Fruit fly (Drosophila melanogaster) whole organism, embryonic: ENCODE data around the gene CG13454.

ENCODE experiments used
- ATbp ChIP-seq: fragments of 200-800 bp; sonication (Bioruptor generic); optimal IDR thresholded peaks from 2 replicates; lab custom pipeline; 2017; ENCODE audit warnings: missing biosample characterization, mild to moderate bottlenecking, missing genetic modification characterization, missing genetic modification reagents
- CG11093 ChIP-seq: fragments of 200-800 bp; sonication (Bioruptor generic); IDR thresholded peaks from 3 replicates; pipeline ENCODE4 v1.3.6; 2022; ENCODE audit warnings: missing biosample characterization, missing genetic modification characterization
- CG11247 ChIP-seq: fragments of 200-800 bp; sonication (Bioruptor generic); IDR thresholded peaks from 2 replicates; pipeline ENCODE4 v1.3.6; 2022; ENCODE audit warnings: missing biosample characterization, missing genetic modification characterization
- CG12391 ChIP-seq: fragments of 200-800 bp; sonication (Bioruptor generic); optimal IDR thresholded peaks from 3 replicates; lab custom pipeline; 2018; ENCODE audit warnings: missing biosample characterization, mild to moderate bottlenecking, missing genetic modification characterization, moderate library complexity
- CG12659 ChIP-seq: fragments of 200-800 bp; sonication (Bioruptor generic); optimal IDR thresholded peaks from 3 replicates; lab custom pipeline; 2017; ENCODE audit warnings: mild to moderate bottlenecking, missing biosample characterization, missing genetic modification reagents, missing genetic modification characterization
- CG14014 ChIP-seq: fragments of 200-800 bp; sonication (Bioruptor generic); IDR thresholded peaks from 2 replicates; pipeline ENCODE4 v1.3.6; 2022; ENCODE audit warnings: missing biosample characterization, missing genetic modification characterization
- CG15514 ChIP-seq: fragments of 200-800 bp; sonication (Bioruptor generic); optimal IDR thresholded peaks from 3 replicates; lab custom pipeline; 2017; ENCODE audit warnings: missing biosample characterization, missing genetic modification characterization, mild to moderate bottlenecking, moderate library complexity, missing genetic modification reagents
- CG16779 ChIP-seq: fragments of 200-800 bp; sonication (Bioruptor generic); IDR thresholded peaks from 2 replicates; pipeline ENCODE4 v1.3.6; 2022; ENCODE audit warnings: missing biosample characterization, missing genetic modification characterization
- CG17612 ChIP-seq: fragments of 200-800 bp; sonication (Bioruptor generic); IDR thresholded peaks from 2 replicates; pipeline ENCODE4 v1.3.6; 2022; ENCODE audit warnings: missing biosample characterization, missing genetic modification characterization
- CG17802 ChIP-seq: fragments of 200-800 bp; sonication (Bioruptor generic); optimal IDR thresholded peaks from 2 replicates; lab custom pipeline; 2018; ENCODE audit warnings: missing biosample characterization, mild to moderate bottlenecking, missing genetic modification characterization, moderate library complexity
- CG17829 ChIP-seq: fragments of 200-800 bp; optimal IDR thresholded peaks from 2 replicates; lab custom pipeline; 2019; ENCODE audit warnings: missing biosample characterization, mild to moderate bottlenecking, missing genetic modification characterization, moderate library complexity
- CG30403 ChIP-seq: fragments of 200-800 bp; sonication (Bioruptor generic); optimal IDR thresholded peaks from 3 replicates; lab custom pipeline; 2016; ENCODE audit warnings: missing biosample characterization, missing genetic modification characterization
- CG3065 ChIP-seq: fragments of 200-800 bp; sonication (Bioruptor generic); optimal IDR thresholded peaks from 2 replicates; lab custom pipeline; 2016; ENCODE audit warnings: missing biosample characterization, missing genetic modification characterization
- CG34422 ChIP-seq: fragments of 200-800 bp; sonication (Bioruptor generic); IDR thresholded peaks from 3 replicates; pipeline ENCODE4 v1.3.6; 2022; ENCODE audit warnings: missing biosample characterization, missing genetic modification characterization
- CG3847 ChIP-seq: fragments of 200-800 bp; sonication (Bioruptor generic); IDR thresholded peaks from 2 replicates; pipeline ENCODE4 v1.3.6; 2022; ENCODE audit warnings: missing biosample characterization, missing genetic modification characterization
- CG4730 ChIP-seq: fragments of 200-800 bp; sonication (Bioruptor generic); IDR thresholded peaks from 2 replicates; pipeline ENCODE4 v1.3.6; 2022; ENCODE audit warnings: missing biosample characterization, missing genetic modification characterization
- CG4854 ChIP-seq: fragments of 200-800 bp; sonication (Bioruptor generic); optimal IDR thresholded peaks from 2 replicates; lab custom pipeline; 2016; ENCODE audit warnings: missing biosample characterization, missing genetic modification characterization, inconsistent platforms
- CG7745 ChIP-seq: fragments of 200-800 bp; sonication (Bioruptor generic); optimal IDR thresholded peaks from 2 replicates; lab custom pipeline; 2018; ENCODE audit warnings: missing biosample characterization, mild to moderate bottlenecking, missing genetic modification characterization, moderate library complexity
- CG8281 ChIP-seq: fragments of 200-800 bp; sonication (Bioruptor generic); optimal IDR thresholded peaks from 2 replicates; lab custom pipeline; 2018; ENCODE audit warnings: missing biosample characterization, mild to moderate bottlenecking, missing genetic modification characterization, moderate library complexity
- CG9215 ChIP-seq: fragments of 200-800 bp; sonication (Bioruptor generic); IDR thresholded peaks from 2 replicates; pipeline ENCODE4 v1.3.6; 2022; ENCODE audit warnings: missing biosample characterization, missing genetic modification characterization
- CG9727 ChIP-seq: fragments of 200-800 bp; sonication (Bioruptor generic); optimal IDR thresholded peaks from 3 replicates; lab custom pipeline; 2017; ENCODE audit warnings: missing biosample characterization, mild to moderate bottlenecking, missing genetic modification characterization
- CG9817 ChIP-seq: fragments of 200-800 bp; sonication (Bioruptor generic); optimal IDR thresholded peaks from 2 replicates; lab custom pipeline; 2018; ENCODE audit warnings: missing biosample characterization, mild to moderate bottlenecking, missing genetic modification characterization, moderate library complexity
- CrebB ChIP-seq: fragments of 200-800 bp; sonication (Bioruptor generic); optimal IDR thresholded peaks from 3 replicates; lab custom pipeline; 2018; ENCODE audit warnings: missing biosample characterization, mild to moderate bottlenecking, missing genetic modification characterization
- HHEX ChIP-seq: fragments of 200-800 bp; sonication (Bioruptor generic); optimal IDR thresholded peaks from 3 replicates; lab custom pipeline; 2017; ENCODE audit warnings: missing biosample characterization, mild to moderate bottlenecking, missing genetic modification characterization, missing genetic modification reagents
- HLH3B ChIP-seq: fragments of 200-800 bp; sonication (Bioruptor generic); IDR thresholded peaks from 2 replicates; pipeline ENCODE4 v1.3.6; 2022; ENCODE audit warnings: missing biosample characterization, missing genetic modification characterization
- HmgD ChIP-seq: fragments of 200-800 bp; sonication (Bioruptor generic); optimal IDR thresholded peaks from 3 replicates; lab custom pipeline; 2016; ENCODE audit warnings: missing biosample characterization, missing genetic modification characterization
- Hr51 ChIP-seq, 2 experiments: fragments of 200-800 bp; sonication (Bioruptor generic); optimal IDR thresholded peaks; 2 replicates in 1 of 2; 3 replicates in 1 of 2; lab custom pipeline; 2016 to 2018; ENCODE audit warnings: missing biosample characterization in 2 of 2, missing genetic modification characterization in 2 of 2, mild to moderate bottlenecking in 1 of 2, moderate library complexity in 1 of 2
- Kr ChIP-seq: fragments of 200-800 bp; sonication (Bioruptor generic); optimal IDR thresholded peaks from 2 replicates; lab custom pipeline; 2017; ENCODE audit warnings: missing biosample characterization, mild to moderate bottlenecking, missing genetic modification characterization
- Mad ChIP-seq: fragments of 200-800 bp; sonication (Bioruptor generic); optimal IDR thresholded peaks from 2 replicates; lab custom pipeline; 2016; ENCODE audit warnings: missing biosample characterization, missing genetic modification characterization
- Med ChIP-seq: fragments of 200-800 bp; sonication (Bioruptor generic); peaks from one replicate; lab custom pipeline; 2016; ENCODE audit warnings: missing biosample characterization, missing genetic modification characterization, mild to moderate bottlenecking, inconsistent platforms, moderate library complexity
- Mrtf ChIP-seq: fragments of 200-800 bp; sonication (Bioruptor generic); IDR thresholded peaks from 3 replicates; pipeline ENCODE4 v1.3.6; 2022; ENCODE audit warnings: missing biosample characterization, missing genetic modification characterization
- Six4 ChIP-seq: fragments of 200-800 bp; sonication (Bioruptor generic); optimal IDR thresholded peaks from 2 replicates; lab custom pipeline; 2016; ENCODE audit warnings: missing biosample characterization, missing genetic modification characterization
- TFAM ChIP-seq: fragments of 200-800 bp; sonication (Bioruptor generic); optimal IDR thresholded peaks from 2 replicates; lab custom pipeline; 2017; ENCODE audit warnings: missing biosample characterization, missing genetic modification characterization, inconsistent platforms
- Trl ChIP-seq, 3 experiments: fragments of >200 bp in 2 of 3; fragments of 200-800 bp in 1 of 3; sonication (Bioruptor generic) in 1 of 3; optimal IDR thresholded peaks; 2 replicates in 1 of 3; 3 replicates in 2 of 3; lab custom pipeline; 2016 to 2017; ENCODE audit warnings: missing biosample characterization in 1 of 3, missing genetic modification characterization in 1 of 3
- Usf ChIP-seq: fragments of 200-800 bp; sonication (Bioruptor generic); optimal IDR thresholded peaks from 2 replicates; lab custom pipeline; 2017; ENCODE audit warnings: missing genotype, missing biosample characterization, missing genetic modification characterization
- YL-1 ChIP-seq: fragments of 200-800 bp; sonication (Bioruptor generic); optimal IDR thresholded peaks from 3 replicates; lab custom pipeline; 2017; ENCODE audit warnings: missing biosample characterization, mild to moderate bottlenecking, missing genetic modification characterization
- ara ChIP-seq: fragments of 200-800 bp; sonication (Bioruptor generic); IDR thresholded peaks from 2 replicates; pipeline ENCODE4 v1.3.6; 2022; ENCODE audit warnings: missing biosample characterization, missing genetic modification characterization
- bbx ChIP-seq: fragments of 200-800 bp; sonication (Bioruptor generic); IDR thresholded peaks from 2 replicates; pipeline ENCODE4 v1.3.6; 2022; ENCODE audit warnings: missing biosample characterization, missing genetic modification characterization; ENCODE audit not compliant: partially characterized antibody
- ci ChIP-seq: fragments of 200-800 bp; sonication (Bioruptor generic); IDR thresholded peaks from 3 replicates; pipeline ENCODE4 v1.3.6; 2022; ENCODE audit warnings: missing biosample characterization, missing genetic modification characterization
- dmrt99B ChIP-seq: fragments of 200-800 bp; sonication (Bioruptor generic); optimal IDR thresholded peaks from 2 replicates; lab custom pipeline; 2018; ENCODE audit warnings: missing biosample characterization, mild to moderate bottlenecking, missing genetic modification characterization, moderate library complexity
- fd3F ChIP-seq: fragments of 200-800 bp; sonication (Bioruptor generic); optimal IDR thresholded peaks from 2 replicates; lab custom pipeline; 2018; ENCODE audit warnings: missing biosample characterization, mild to moderate bottlenecking, missing genetic modification characterization, moderate library complexity
- ftz-f1 ChIP-seq: fragments of 200-800 bp; sonication (Bioruptor generic); optimal IDR thresholded peaks from 2 replicates; lab custom pipeline; 2016; ENCODE audit warnings: missing biosample characterization, missing genetic modification characterization
- gro ChIP-seq: fragments of 200-800 bp; sonication (Bioruptor generic); optimal IDR thresholded peaks from 2 replicates; lab custom pipeline; 2016; ENCODE audit warnings: missing biosample characterization, missing genetic modification characterization
- ham ChIP-seq: fragments of 200-800 bp; sonication (Bioruptor generic); IDR thresholded peaks from 2 replicates; pipeline ENCODE4 v1.3.6; 2022; ENCODE audit warnings: missing biosample characterization, missing genetic modification characterization
- jing ChIP-seq: fragments of 200-800 bp; sonication (Bioruptor generic); optimal IDR thresholded peaks from 2 replicates; lab custom pipeline; 2018; ENCODE audit warnings: missing biosample characterization, mild to moderate bottlenecking, missing genetic modification characterization
- jumu ChIP-seq: fragments of 200-800 bp; sonication (Bioruptor generic); optimal IDR thresholded peaks from 3 replicates; lab custom pipeline; 2016; ENCODE audit warnings: missing biosample characterization, missing genetic modification characterization
- kni ChIP-seq: fragments of 200-800 bp; sonication (Bioruptor generic); optimal IDR thresholded peaks from 3 replicates; lab custom pipeline; 2017; ENCODE audit warnings: mild to moderate bottlenecking, missing biosample characterization, missing genetic modification reagents, missing genetic modification characterization
- mirr ChIP-seq: fragments of 200-800 bp; sonication (Bioruptor generic); optimal IDR thresholded peaks from 3 replicates; lab custom pipeline; 2018; ENCODE audit warnings: missing biosample characterization, mild to moderate bottlenecking, missing genetic modification characterization
- otp ChIP-seq: fragments of 200-800 bp; sonication (Bioruptor generic); IDR thresholded peaks from 3 replicates; pipeline ENCODE4, ENCODE4 v1.3.6; 2022; ENCODE audit warnings: missing biosample characterization, missing genetic modification characterization

The CG13454 gene

dm6 chr3L:15566484-15566955, 49.7 kb upstream of the CG13454 start (continued):
- TF ChIP-seq ham (GFP tag; lab: Robert Waterston, UW) (peak; percentile 44; the same call in 1 of the 2 replicates), jumu (GFP tag; lab: Kevin White, UChicago) (peak; percentile 42), CG8281 (tag; lab: Kevin White, UChicago) (peak; percentile 55), ATbp (GFP tag; lab: Kevin White, UChicago) (peak; percentile 88), CG11093 (GFP tag; lab: Robert Waterston, UW) (0 out of 3 replicates have a peak, but pooled peaks have one; percentile 25), CG14014 (GFP tag; lab: Robert Waterston, UW) (peak; percentile 75; the same call in 1 of the 2 replicates), bbx (no peak), Kr (GFP tag; lab: Kevin White, UChicago) (peak; percentile 47), Mrtf (GFP tag; lab: Robert Waterston, UW) (peak; percentile 43; the same call in 1 of the 3 replicates), ci (GFP tag; lab: Robert Waterston, UW) (peak; percentile 89), HLH3B (GFP tag; lab: Robert Waterston, UW) (peak; percentile 49; the same call in 1 of the 2 replicates), CG30403 (GFP tag; lab: Kevin White, UChicago) (no peak), CrebB (peak; percentile 90), Mad (peak; percentile 22), HmgD (peak; percentile 9), CG16779 (GFP tag; lab: Robert Waterston, UW) (peak; percentile 22; the same call in 1 of the 2 replicates), fd3F (GFP tag; lab: Kevin White, UChicago) (peak; percentile 66), CG3065 (GFP tag; lab: Kevin White, UChicago) (peak; percentile 38), Usf (GFP tag; lab: Kevin White, UChicago) (no peak), CG17829 (tag; lab: Kevin White, UChicago) (peak; percentile 21), CG12659 (GFP tag; lab: Kevin White, UChicago) (peak; percentile 41), Hr51 (GFP tag; optimal IDR thresholded peaks at IDR 0.05; lab: Kevin White, UChicago) (peak in 1 of 2 experiments; percentile 63), YL-1 (GFP tag; lab: Kevin White, UChicago) (peak; percentile 19), ara (GFP tag; lab: Robert Waterston, UW) (peak; percentile 31; the same call in 1 of the 2 replicates), CG3847 (GFP tag; lab: Robert Waterston, UW) (peak; percentile 47), dmrt99B (tag; lab: Kevin White, UChicago) (no peak), CG9727 (GFP tag; lab: Kevin White, UChicago) (peak; percentile 68), ftz-f1 (GFP tag; lab: Kevin White, UChicago) (peak; percentile 62), otp (GFP tag; lab: Robert Waterston, UW) (peak; percentile 52; the same call in 1 of the 3 replicates), CG15514 (peak; percentile 56), CG17612 (no peak), Med (GFP tag; lab: Kevin White, UChicago) (peak; percentile 96), CG9215 (GFP tag; lab: Robert Waterston, UW) (no peak), HHEX (GFP tag; lab: Kevin White, UChicago) (peak; percentile 90), mirr (GFP tag; lab: Kevin White, UChicago) (peak; percentile 94), kni (peak; percentile 85), CG9817 (tag; lab: Kevin White, UChicago) (peak; percentile 36), Trl (optimal IDR thresholded peaks at IDR 0.05; lab: Kevin White, UChicago) (peak in 1 of 2 experiments; percentile 15), Trl (GFP tag; optimal IDR thresholded peaks at IDR 0.05; lab: Kevin White, UChicago) (peak; percentile 46), Six4 (GFP tag; lab: Kevin White, UChicago) (no peak), CG7745 (tag; lab: Kevin White, UChicago) (peak; percentile 70), CG4730 (GFP tag; lab: Robert Waterston, UW) (no peak), CG17802 (tag; lab: Kevin White, UChicago) (peak; percentile 39), CG12391 (tag; lab: Kevin White, UChicago) (peak; percentile 14), CG4854 (GFP tag; lab: Kevin White, UChicago) (peak; percentile 63), jing (no peak), CG11247 (peak; percentile 53), gro (GFP tag; lab: Kevin White, UChicago) (peak; percentile 60), TFAM (GFP tag; lab: Kevin White, UChicago) (peak; percentile 29), CG34422 (GFP tag; lab: Robert Waterston, UW) (peak; percentile 59; the same call in 1 of the 3 replicates)
